Fruit fly (Drosophila melanogaster) S2 (cell line): ENCODE data around the gene Sarm.

ENCODE experiments used
- CG8478 ChIP-seq: fragments of >200 bp; optimal IDR thresholded peaks from 2 replicates; lab custom pipeline; 2018
- CTCF ChIP-seq, 2 experiments: fragments of >200 bp; optimal IDR thresholded peaks; 2 replicates each; lab custom pipeline; 2018

Gene Sarm

dm6 chr3L:8043622-8044021 lies 20.1 kb upstream of the Sarm start:
- no peak for TF ChIP-seq CG8478 (lab: Kevin White, UChicago)
- TF ChIP-seq CTCF (optimal IDR thresholded peaks at IDR 0.05; lab: Kevin White, UChicago): no peak

dm6 chr3L:8044867-8045362 lies 18.8 kb upstream of the Sarm start:
- TF ChIP-seq CTCF (optimal IDR thresholded peaks at IDR 0.05; lab: Kevin White, UChicago) (no peak), CG8478 (lab: Kevin White, UChicago) (no peak)

dm6 chr3L:8056325-8056724 lies 7.3 kb upstream of the Sarm start:
- TF ChIP-seq CG8478 (lab: Kevin White, UChicago): no peak
- no peak for TF ChIP-seq CTCF (optimal IDR thresholded peaks at IDR 0.05; lab: Kevin White, UChicago)

dm6 chr3L:8056740-8057253 lies 6.9 kb upstream of the Sarm start:
- TF ChIP-seq CG8478 (lab: Kevin White, UChicago) (no peak), CTCF (optimal IDR thresholded peaks at IDR 0.05; lab: Kevin White, UChicago) (no peak)

- TF ChIP-seq CG8478 (lab: Kevin White, UChicago): no peak
- TF ChIP-seq CTCF (optimal IDR thresholded peaks at IDR 0.05; lab: Kevin White, UChicago): no peak
Observed at dm6 chr3L:8057423-8057822, 6.3 kb upstream of the Sarm start.

- TF ChIP-seq CG8478 (lab: Kevin White, UChicago) (no peak), CTCF (optimal IDR thresholded peaks at IDR 0.05; lab: Kevin White, UChicago) (no peak)
Observed at dm6 chr3L:8057823-8058189, 5.9 kb upstream of the Sarm start.

- TF ChIP-seq CG8478 (lab: Kevin White, UChicago) (no peak), CTCF (optimal IDR thresholded peaks at IDR 0.05; lab: Kevin White, UChicago) (no peak)
Observed at dm6 chr3L:8058190-8058997, 5.3 kb upstream of the Sarm start, which contains the start of gene bip1. bip1 (minus strand) TSS chr3L:8058713.

- TF ChIP-seq CTCF (optimal IDR thresholded peaks at IDR 0.05; lab: Kevin White, UChicago) (no peak), CG8478 (lab: Kevin White, UChicago) (no peak)
Observed at dm6 chr3L:8059627-8060166, 4.0 kb upstream of the Sarm start.

dm6 chr3L:8065575-8066410 lies 2.1 kb downstream of the Sarm start:
- TF ChIP-seq CG8478 (lab: Kevin White, UChicago) (no peak), CTCF (optimal IDR thresholded peaks at IDR 0.05; lab: Kevin White, UChicago) (no peak)

dm6 chr3L:8067491-8067890 lies 3.8 kb downstream of the Sarm start:
- no peak for TF ChIP-seq CTCF (optimal IDR thresholded peaks at IDR 0.05; lab: Kevin White, UChicago)
- no peak for TF ChIP-seq CG8478 (lab: Kevin White, UChicago)

dm6 chr3L:8068061-8068460 lies 4.4 kb downstream of the Sarm start:
- TF ChIP-seq CTCF (optimal IDR thresholded peaks at IDR 0.05; lab: Kevin White, UChicago) (no peak), CG8478 (lab: Kevin White, UChicago) (no peak)

dm6 chr3L:8069167-8069566 lies 5.5 kb downstream of the Sarm start, which contains the start of gene CG42590:
CG42590 (minus strand) TSS chr3L:8069267.
- TF ChIP-seq CG8478 (lab: Kevin White, UChicago) (no peak), CTCF (optimal IDR thresholded peaks at IDR 0.05; lab: Kevin White, UChicago) (no peak)

dm6 chr3L:8069860-8070259 lies 6.2 kb downstream of the Sarm start, which contains the start of gene CG42591:
CG42591 (minus strand) TSS chr3L:8069960.
- TF ChIP-seq CG8478 (lab: Kevin White, UChicago) (no peak), CTCF (optimal IDR thresholded peaks at IDR 0.05; lab: Kevin White, UChicago) (no peak)

- TF ChIP-seq CTCF (optimal IDR thresholded peaks at IDR 0.05; lab: Kevin White, UChicago) (no peak), CG8478 (lab: Kevin White, UChicago) (no peak)
Observed at dm6 chr3L:8071192-8071591, 7.5 kb downstream of the Sarm start.
